Worm (Caenorhabditis elegans) whole organism, midembryonic: ENCODE measurements around the gene C35B1.2.

Experiments
- cog-1 ChIP-seq: sonication (generic microtip); optimal IDR thresholded peaks from 2 replicates; lab custom pipeline; 2016; ENCODE audit warnings: missing genetic modification characterization, missing compliant biosample characterization
- med-1 ChIP-seq: sonication (generic microtip); optimal IDR thresholded peaks from 2 replicates; lab custom pipeline; 2017; ENCODE audit warnings: missing genetic modification characterization, mild to moderate bottlenecking, missing compliant biosample characterization, antibody characterized with exemption, missing genetic modification reagents; ENCODE audit not compliant: insufficient read depth
- tab-1 ChIP-seq: fragments of 200-800 bp; sonication (Bioruptor generic); IDR thresholded peaks from 2 replicates; pipeline ENCODE4 v1.3.6; 2022; ENCODE audit warnings: missing genetic modification characterization, missing compliant biosample characterization
- ztf-23 ChIP-seq: fragments of 200-800 bp; sonication (Bioruptor generic); IDR thresholded peaks from 2 replicates; pipeline ENCODE4 v1.3.6; 2022; ENCODE audit warnings: missing genetic modification reagents, missing genetic modification characterization, missing compliant biosample characterization

DNA sequence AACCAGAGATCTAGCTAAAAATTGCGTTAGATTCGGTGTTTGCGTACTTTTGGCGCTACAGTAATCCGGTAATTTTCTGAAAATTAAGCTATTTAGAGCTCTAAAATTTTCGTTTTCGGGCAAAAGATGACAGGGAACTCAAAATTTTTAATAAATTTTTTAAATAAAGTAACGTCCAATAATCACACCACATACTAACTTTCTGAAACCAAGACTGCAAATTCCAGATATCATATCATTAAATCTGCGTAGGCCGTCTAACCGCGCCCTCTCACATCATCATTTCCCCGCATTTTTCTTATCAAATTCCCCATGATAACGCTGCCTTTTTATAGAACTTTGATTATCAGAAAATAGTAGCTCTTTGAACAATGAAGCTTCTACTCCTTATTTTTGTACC lies 31.4 kb downstream of the C35B1.2 start, which contains the start of gene drd-50:
- TF ChIP-seq tab-1 (GFP tag; lab: Robert Waterston, UW) (no peak), cog-1 (tag; lab: Kevin White, UChicago) (no peak), med-1 (GFP tag; lab: Kevin White, UChicago) (no peak), ztf-23 (GFP tag; lab: Robert Waterston, UW) (no peak)
